Worm (Caenorhabditis elegans) whole organism, L1 larva: ENCODE measurements around the gene ZC239.15.

Experiments used
- C16A3.4 ChIP-seq: fragments of 150-350 bp; optimal IDR thresholded peaks from 2 replicates; lab custom pipeline; 2014; ENCODE audit warnings: missing biosample characterization, missing genetic modification characterization
- aly-2 ChIP-seq: fragments of 150-350 bp; optimal IDR thresholded peaks from 2 replicates; lab custom pipeline; 2014; ENCODE audit warnings: missing biosample characterization, missing genetic modification characterization
- ama-1 ChIP-seq: fragments of 150-350 bp; optimal IDR thresholded peaks from 2 replicates; lab custom pipeline; 2014
- blmp-1 ChIP-seq: fragments of 150-350 bp; optimal IDR thresholded peaks from 2 replicates; lab custom pipeline; 2014; ENCODE audit warnings: missing biosample characterization, missing genetic modification characterization
- ceh-88 ChIP-seq: fragments of 200-800 bp; sonication (Bioruptor generic); IDR thresholded peaks from 2 replicates; pipeline ENCODE4 v1.3.6; 2022; ENCODE audit warnings: missing genetic modification characterization, missing compliant biosample characterization
- ceh-90 ChIP-seq: sonication (generic microtip); optimal IDR thresholded peaks from 2 replicates; lab custom pipeline; 2016; ENCODE audit warnings: missing genetic modification characterization, missing compliant biosample characterization
- egl-27 ChIP-seq, 2 experiments: fragments of 150-350 bp in 1 of 2; sonication (generic microtip); optimal IDR thresholded peaks; 3 replicates each; lab custom pipeline; 2017 to 2018; ENCODE audit warnings: missing biosample characterization in 2 of 2, missing genetic modification characterization in 2 of 2, missing genetic modification reagents in 2 of 2
- elt-2 ChIP-seq: sonication (generic microtip); optimal IDR thresholded peaks from 2 replicates; lab custom pipeline; 2016; ENCODE audit warnings: missing genetic modification characterization, mild to moderate bottlenecking, inconsistent platforms, missing compliant biosample characterization, missing genetic modification reagents
- elt-3 ChIP-seq, 6 experiments: fragments of 150-350 bp in 1 of 6; sonication (generic microtip); optimal IDR thresholded peaks; 2 replicates each; lab custom pipeline; 2017 to 2018; ENCODE audit warnings: missing biosample characterization in 6 of 6, missing genetic modification characterization in 6 of 6, inconsistent platforms in 1 of 6
- grh-1 ChIP-seq: fragments of 200-800 bp; sonication (Bioruptor generic); IDR thresholded peaks from 2 replicates; pipeline ENCODE4 v1.3.6; 2022; ENCODE audit warnings: missing genetic modification reagents, missing genetic modification characterization, missing compliant biosample characterization
- hlh-17 ChIP-seq: fragments of 200-800 bp; sonication (Bioruptor generic); optimal IDR thresholded peaks from 2 replicates; lab custom pipeline; 2018; ENCODE audit warnings: missing genetic modification characterization, mild to moderate bottlenecking, missing compliant biosample characterization, moderate library complexity, borderline replicate concordance
- hlh-4 ChIP-seq: sonication (generic microtip); optimal IDR thresholded peaks from 2 replicates; lab custom pipeline; 2016; ENCODE audit warnings: mild to moderate bottlenecking, missing genetic modification characterization, missing compliant biosample characterization
- hpl-2 ChIP-seq: fragments of 150-350 bp; optimal IDR thresholded peaks from 2 replicates; lab custom pipeline; 2014; ENCODE audit warnings: missing biosample characterization, missing genetic modification reagents, missing genetic modification characterization
- isw-1 ChIP-seq: fragments of 200-800 bp; sonication (Bioruptor generic); IDR thresholded peaks from 2 replicates; pipeline ENCODE4 v1.3.6; 2022; ENCODE audit warnings: missing genetic modification characterization, missing compliant biosample characterization
- jun-1 ChIP-seq: fragments of 150-350 bp; optimal IDR thresholded peaks from 2 replicates; lab custom pipeline; 2014; ENCODE audit warnings: missing biosample characterization, missing genetic modification reagents, missing genetic modification characterization
- lin-13 ChIP-seq: fragments of 150-350 bp; optimal IDR thresholded peaks from 2 replicates; lab custom pipeline; 2014; ENCODE audit warnings: missing biosample characterization, missing genetic modification reagents, missing genetic modification characterization
- lin-15B ChIP-seq: fragments of 150-350 bp; sonication (generic microtip); optimal IDR thresholded peaks from 3 replicates; lab custom pipeline; 2014; ENCODE audit warnings: missing biosample characterization, missing genetic modification characterization
- lin-35 ChIP-seq, 2 experiments: fragments of 150-350 bp; optimal IDR thresholded peaks; 2 replicates each; lab custom pipeline; 2014; ENCODE audit warnings: missing biosample characterization in 2 of 2, missing genetic modification characterization in 2 of 2, missing genetic modification reagents in 2 of 2
- lsy-2 ChIP-seq, 2 experiments: fragments of 150-350 bp; optimal IDR thresholded peaks; 2 replicates each; lab custom pipeline; 2014; ENCODE audit warnings: missing biosample characterization in 2 of 2, missing genetic modification characterization in 2 of 2
- mab-9 ChIP-seq: fragments of 200-800 bp; sonication (Bioruptor generic); IDR thresholded peaks from 2 replicates; pipeline ENCODE4 v1.3.6; 2022; ENCODE audit warnings: missing genetic modification reagents, missing genetic modification characterization, missing compliant biosample characterization
- mdl-1 ChIP-seq, 2 experiments: fragments of 150-350 bp; optimal IDR thresholded peaks; 2 replicates each; lab custom pipeline; 2014 to 2017; ENCODE audit warnings: missing biosample characterization in 2 of 2, missing genetic modification characterization in 2 of 2, inconsistent platforms in 1 of 2
- nhr-19 ChIP-seq: fragments of 200-800 bp; sonication (Bioruptor generic); conservative IDR thresholded peaks from 2 replicates; pipeline ENCODE4 v1.3.6; 2022; ENCODE audit warnings: missing genetic modification characterization, missing compliant biosample characterization
- nhr-20 ChIP-seq: sonication (generic microtip); optimal IDR thresholded peaks from 2 replicates; lab custom pipeline; 2016; ENCODE audit warnings: mild to moderate bottlenecking, missing genetic modification characterization, missing compliant biosample characterization
- nhr-28 ChIP-seq: fragments of 150-350 bp; optimal IDR thresholded peaks from 2 replicates; lab custom pipeline; 2014; ENCODE audit warnings: missing biosample characterization, missing genetic modification characterization
- nhr-47 ChIP-seq: sonication (generic microtip); optimal IDR thresholded peaks from 2 replicates; lab custom pipeline; 2016; ENCODE audit warnings: mild to moderate bottlenecking, missing genetic modification characterization, moderate library complexity, missing compliant biosample characterization
- nhr-77 ChIP-seq: fragments of 150-350 bp; optimal IDR thresholded peaks from 2 replicates; lab custom pipeline; 2014; ENCODE audit warnings: missing biosample characterization, missing genetic modification characterization
- nhr-85 ChIP-seq: sonication (generic microtip); peaks from one replicate; lab custom pipeline; 2016; ENCODE audit warnings: missing genetic modification characterization, inconsistent platforms, missing compliant biosample characterization
- nhr-90 ChIP-seq: sonication (generic microtip); optimal IDR thresholded peaks from 2 replicates; lab custom pipeline; 2016; ENCODE audit warnings: mild to moderate bottlenecking, missing genetic modification characterization, missing compliant biosample characterization; ENCODE audit not compliant: poor library complexity
- pag-3 ChIP-seq: sonication (generic microtip); optimal IDR thresholded peaks from 2 replicates; lab custom pipeline; 2017; ENCODE audit warnings: missing genetic modification characterization, mild to moderate bottlenecking, missing compliant biosample characterization, antibody characterized with exemption, borderline replicate concordance; ENCODE audit not compliant: insufficient read depth
- pax-3 ChIP-seq: fragments of 200-800 bp; sonication (Bioruptor generic); optimal IDR thresholded peaks from 2 replicates; lab custom pipeline; 2018; ENCODE audit warnings: mild to moderate bottlenecking, missing genetic modification characterization, moderate library complexity, missing compliant biosample characterization
- pqm-1 ChIP-seq: sonication (generic microtip); optimal IDR thresholded peaks from 3 replicates; lab custom pipeline; 2017; ENCODE audit warnings: missing biosample characterization, missing genetic modification characterization
- skn-1 ChIP-seq: fragments of 150-350 bp; optimal IDR thresholded peaks from 2 replicates; lab custom pipeline; 2014; ENCODE audit warnings: missing biosample characterization, missing genetic modification characterization
- sptf-1 ChIP-seq: fragments of 150-350 bp; optimal IDR thresholded peaks from 2 replicates; lab custom pipeline; 2014; ENCODE audit warnings: missing biosample characterization, missing genetic modification characterization
- tlp-1 ChIP-seq: fragments of 150-350 bp; optimal IDR thresholded peaks from 2 replicates; lab custom pipeline; 2014; ENCODE audit warnings: missing biosample characterization, missing genetic modification characterization
- unc-62 ChIP-seq: fragments of 150-350 bp; optimal IDR thresholded peaks from 2 replicates; lab custom pipeline; 2014; ENCODE audit warnings: missing biosample characterization, missing genetic modification reagents, missing genetic modification characterization
- unc-86 ChIP-seq: sonication (generic microtip); optimal IDR thresholded peaks from 2 replicates; lab custom pipeline; 2016; ENCODE audit warnings: missing genetic modification characterization, missing compliant biosample characterization
- unc-98 ChIP-seq: fragments of 200-800 bp; sonication (Bioruptor generic); IDR thresholded peaks from 2 replicates; pipeline ENCODE4 v1.3.6; 2022; ENCODE audit warnings: missing genetic modification characterization, missing compliant biosample characterization
- vab-15 ChIP-seq: sonication (generic microtip); optimal IDR thresholded peaks from 2 replicates; lab custom pipeline; 2017; ENCODE audit warnings: missing genotype, mild to moderate bottlenecking, missing genetic modification characterization, missing compliant biosample characterization
- xbp-1 ChIP-seq: sonication (generic microtip); optimal IDR thresholded peaks from 2 replicates; lab custom pipeline; 2016; ENCODE audit warnings: missing genetic modification characterization, missing compliant biosample characterization
- zag-1 ChIP-seq: fragments of 150-350 bp; optimal IDR thresholded peaks from 2 replicates; lab custom pipeline; 2014; ENCODE audit warnings: missing biosample characterization, missing genetic modification characterization

Gene ZC239.15

ce11 chrII:3245836-3246235 lies 21.3 kb upstream of the ZC239.15 start, which contains the start of gene C17F4.7:
TSS of gene C17F4.7 (minus strand) at chrII:3246015.
- TF ChIP-seq lin-35 (GFP tag; optimal IDR thresholded peaks at IDR 0.05; lab: Kevin White, UChicago) (peak in 1 of 2 experiments; percentile 34), unc-62 (no peak), elt-2 (tag; lab: Kevin White, UChicago) (peak; percentile 98), nhr-28 (tag; lab: Kevin White, UChicago) (no peak), hpl-2 (GFP tag; lab: Kevin White, UChicago) (no peak), nhr-77 (no peak), isw-1 (GFP tag; lab: Robert Waterston, UW) (no peak), sptf-1 (no peak), ceh-88 (no peak), C16A3.4 (no peak), egl-27 (tag; optimal IDR thresholded peaks at IDR 0.05; lab: Kevin White, UChicago) (no peak), nhr-47 (tag; lab: Kevin White, UChicago) (no peak), tlp-1 (tag; lab: Kevin White, UChicago) (peak; percentile 69), skn-1 (tag; lab: Kevin White, UChicago) (no peak), elt-3 (tag; optimal IDR thresholded peaks at IDR 0.05; lab: Kevin White, UChicago) (no peak), jun-1 (tag; lab: Kevin White, UChicago) (peak; percentile 38), vab-15 (no peak), pqm-1 (peak; percentile 62), nhr-19 (GFP tag; lab: Robert Waterston, UW) (no peak), nhr-90 (tag; lab: Kevin White, UChicago) (peak; percentile 37), blmp-1 (no peak), hlh-4 (tag; lab: Kevin White, UChicago) (no peak), unc-86 (tag; lab: Kevin White, UChicago) (no peak)

- TF ChIP-seq isw-1 (GFP tag; lab: Robert Waterston, UW) (no peak), unc-98 (GFP tag; lab: Robert Waterston, UW) (no peak), lin-13 (GFP tag; lab: Kevin White, UChicago) (no peak), nhr-85 (tag; lab: Kevin White, UChicago) (no peak), elt-2 (tag; lab: Kevin White, UChicago) (no peak), ama-1 (lab: Kevin White, UChicago) (no peak), ceh-90 (tag; lab: Kevin White, UChicago) (no peak), xbp-1 (tag; lab: Kevin White, UChicago) (no peak), zag-1 (tag; lab: Kevin White, UChicago) (no peak), mdl-1 (tag; optimal IDR thresholded peaks at IDR 0.05; lab: Kevin White, UChicago) (no peak), lin-15B (no peak), pag-3 (no peak)
Measured at ce11 chrII:3244758-3245157, 20.2 kb upstream of the ZC239.15 start.

ce11 chrII:3244070-3244469 lies 19.5 kb upstream of the ZC239.15 start, which contains the start of gene C17F4.12:
TSS of gene C17F4.12 (minus strand) at chrII:3244170.
- no peak for TF ChIP-seq vab-15
- peak in 1 of 6 experiments; percentile 9 for TF ChIP-seq elt-3 (tag; optimal IDR thresholded peaks at IDR 0.05; lab: Kevin White, UChicago)
- TF ChIP-seq isw-1 (GFP tag; lab: Robert Waterston, UW) = no peak
- TF ChIP-seq blmp-1 = peak; percentile 85
- TF ChIP-seq nhr-20 (tag; lab: Kevin White, UChicago) = no peak
- no peak for TF ChIP-seq nhr-47 (tag; lab: Kevin White, UChicago)
- TF ChIP-seq lsy-2 (tag; optimal IDR thresholded peaks at IDR 0.05; lab: Kevin White, UChicago) = no peak
- TF ChIP-seq hlh-17 (GFP tag; lab: Kevin White, UChicago) = no peak
- TF ChIP-seq pqm-1 = no peak
- TF ChIP-seq mab-9 = no peak
- TF ChIP-seq pax-3 = no peak

ce11 chrII:3241842-3242241 lies 17.3 kb upstream of the ZC239.15 start:
- TF ChIP-seq aly-2 (tag; lab: Kevin White, UChicago) = no peak
- TF ChIP-seq vab-15 = no peak
- peak; percentile 99 for TF ChIP-seq blmp-1
- no peak for TF ChIP-seq grh-1
- peak in 2 of 6 experiments; percentile 50 to 77 for TF ChIP-seq elt-3 (tag; optimal IDR thresholded peaks at IDR 0.05; lab: Kevin White, UChicago)
- TF ChIP-seq lin-35 (GFP tag; optimal IDR thresholded peaks at IDR 0.05; lab: Kevin White, UChicago) = no peak
- TF ChIP-seq lin-15B = no peak
- TF ChIP-seq pax-3 = no peak
